Worm (Caenorhabditis elegans) whole organism, L1 larva: Measurements from ENCODE around the gene F20G2.6.

Experiments used
- C16A3.4 ChIP-seq: fragments of 150-350 bp; optimal IDR thresholded peaks from 2 replicates; lab custom pipeline; 2014; ENCODE audit warnings: missing biosample characterization, missing genetic modification characterization
- alr-1 ChIP-seq: fragments of 200-800 bp; sonication (Bioruptor generic); optimal IDR thresholded peaks from 2 replicates; lab custom pipeline; 2018; ENCODE audit warnings: borderline replicate concordance, mild to moderate bottlenecking, missing genetic modification characterization, missing compliant biosample characterization
- aly-2 ChIP-seq: fragments of 150-350 bp; optimal IDR thresholded peaks from 2 replicates; lab custom pipeline; 2014; ENCODE audit warnings: missing biosample characterization, missing genetic modification characterization
- blmp-1 ChIP-seq: fragments of 150-350 bp; optimal IDR thresholded peaks from 2 replicates; lab custom pipeline; 2014; ENCODE audit warnings: missing biosample characterization, missing genetic modification characterization
- elt-2 ChIP-seq: sonication (generic microtip); optimal IDR thresholded peaks from 2 replicates; lab custom pipeline; 2016; ENCODE audit warnings: missing genetic modification characterization, mild to moderate bottlenecking, inconsistent platforms, missing compliant biosample characterization, missing genetic modification reagents
- lin-13 ChIP-seq: fragments of 150-350 bp; optimal IDR thresholded peaks from 2 replicates; lab custom pipeline; 2014; ENCODE audit warnings: missing biosample characterization, missing genetic modification reagents, missing genetic modification characterization
- lin-35 ChIP-seq, 2 experiments: fragments of 150-350 bp; optimal IDR thresholded peaks; 2 replicates each; lab custom pipeline; 2014; ENCODE audit warnings: missing biosample characterization in 2 of 2, missing genetic modification characterization in 2 of 2, missing genetic modification reagents in 2 of 2
- lir-3 ChIP-seq: sonication (generic microtip); optimal IDR thresholded peaks from 2 replicates; lab custom pipeline; 2016; ENCODE audit warnings: mild to moderate bottlenecking, missing genetic modification characterization, moderate library complexity, missing compliant biosample characterization; ENCODE audit not compliant: poor library complexity
- mdl-1 ChIP-seq, 2 experiments: fragments of 150-350 bp; optimal IDR thresholded peaks; 2 replicates each; lab custom pipeline; 2014 to 2017; ENCODE audit warnings: missing biosample characterization in 2 of 2, missing genetic modification characterization in 2 of 2, inconsistent platforms in 1 of 2
- nhr-84 ChIP-seq: sonication (generic microtip); optimal IDR thresholded peaks from 2 replicates; lab custom pipeline; 2017; ENCODE audit warnings: missing biosample characterization, missing genetic modification characterization
- tbx-2 ChIP-seq: sonication (generic microtip); optimal IDR thresholded peaks from 2 replicates; lab custom pipeline; 2016; ENCODE audit warnings: missing genetic modification characterization, missing compliant biosample characterization

DNA sequence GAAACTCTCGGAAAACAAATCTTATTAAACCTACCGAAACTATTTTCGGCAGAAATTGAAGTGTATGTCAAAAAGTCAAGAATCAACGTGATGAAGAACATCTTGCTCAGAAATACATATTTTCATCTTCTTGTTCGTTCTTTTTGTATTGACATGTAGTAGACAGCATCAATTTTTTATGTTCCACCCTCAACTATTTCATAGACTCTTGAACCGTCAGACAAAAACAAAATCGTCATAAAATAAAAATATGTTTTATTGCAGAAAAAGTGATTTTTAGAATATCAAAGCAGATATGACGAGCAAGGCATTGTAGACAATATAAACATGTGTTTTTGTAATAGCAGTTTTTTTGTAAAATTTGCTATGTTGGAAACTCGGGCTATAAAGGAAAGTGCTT, 38.1 kb upstream of the F20G2.6 start, which contains the start of gene F35E12.2:
- TF ChIP-seq alr-1 (no peak), tbx-2 (tag; lab: Kevin White, UChicago) (no peak), nhr-84 (tag; lab: Kevin White, UChicago) (no peak), C16A3.4 (no peak), aly-2 (no peak), mdl-1 (tag; optimal IDR thresholded peaks at IDR 0.05; lab: Kevin White, UChicago) (no peak), lin-35 (GFP tag; optimal IDR thresholded peaks at IDR 0.05; lab: Kevin White, UChicago) (no peak), elt-2 (no peak), lin-13 (no peak), lir-3 (no peak), blmp-1 (no peak)
